Fruit fly (Drosophila melanogaster) whole organism, embryonic: Measurements from ENCODE around the gene Pp1alpha-96A.
A peak's percentile ranks its signal among the peaks of the same experiment; 100 is the strongest.

Experiments
- Adf1 ChIP-seq: fragments of 200-800 bp; sonication (Bioruptor generic); IDR thresholded peaks from 2 replicates; pipeline ENCODE4 v1.3.6; 2022; ENCODE audit warnings: missing biosample characterization, missing genetic modification characterization
- B-H2 ChIP-seq: fragments of 200-800 bp; sonication (Bioruptor generic); optimal IDR thresholded peaks from 2 replicates; lab custom pipeline; 2018; ENCODE audit warnings: missing biosample characterization, mild to moderate bottlenecking, missing genetic modification characterization
- CG13123 ChIP-seq: fragments of 200-800 bp; sonication (Bioruptor generic); optimal IDR thresholded peaks from 2 replicates; lab custom pipeline; 2016; ENCODE audit warnings: missing biosample characterization, missing genetic modification characterization
- CG1647 ChIP-seq: fragments of 200-800 bp; sonication (Bioruptor generic); optimal IDR thresholded peaks from 3 replicates; lab custom pipeline; 2016; ENCODE audit warnings: missing biosample characterization, missing genetic modification characterization
- CG16779 ChIP-seq: fragments of 200-800 bp; sonication (Bioruptor generic); IDR thresholded peaks from 2 replicates; pipeline ENCODE4 v1.3.6; 2022; ENCODE audit warnings: missing biosample characterization, missing genetic modification characterization
- CG16815 ChIP-seq: fragments of 200-800 bp; sonication (Bioruptor generic); optimal IDR thresholded peaks from 3 replicates; lab custom pipeline; 2017; ENCODE audit warnings: missing biosample characterization, mild to moderate bottlenecking, missing genetic modification characterization
- CG1832 ChIP-seq: fragments of 200-800 bp; sonication (Bioruptor generic); optimal IDR thresholded peaks from 2 replicates; lab custom pipeline; 2017; ENCODE audit warnings: missing biosample characterization, mild to moderate bottlenecking, missing genetic modification characterization, inconsistent platforms
- CG31365 ChIP-seq: fragments of 200-800 bp; sonication (Bioruptor generic); optimal IDR thresholded peaks from 2 replicates; lab custom pipeline; 2018; ENCODE audit warnings: missing biosample characterization, mild to moderate bottlenecking, missing genetic modification characterization
- CG3163 ChIP-seq: fragments of 200-800 bp; sonication (Bioruptor generic); optimal IDR thresholded peaks from 3 replicates; lab custom pipeline; 2016; ENCODE audit warnings: missing biosample characterization, missing genetic modification characterization
- CG4404 ChIP-seq: fragments of 200-800 bp; sonication (Bioruptor generic); IDR thresholded peaks from 2 replicates; pipeline ENCODE4 v1.3.6; 2022; ENCODE audit warnings: missing biosample characterization, missing genetic modification characterization
- CG5245 ChIP-seq: fragments of 200-800 bp; sonication (Bioruptor generic); optimal IDR thresholded peaks from 3 replicates; lab custom pipeline; 2016; ENCODE audit warnings: missing biosample characterization, missing genetic modification characterization
- CG6791 ChIP-seq: fragments of 200-800 bp; sonication (Bioruptor generic); IDR thresholded peaks from 3 replicates; pipeline ENCODE4 v1.3.6; 2022; ENCODE audit warnings: missing biosample characterization, missing genetic modification characterization; ENCODE audit not compliant: partially characterized antibody
- CG7271 ChIP-seq: fragments of 200-800 bp; sonication (Bioruptor generic); optimal IDR thresholded peaks from 2 replicates; lab custom pipeline; 2018; ENCODE audit warnings: missing biosample characterization, mild to moderate bottlenecking, missing genetic modification characterization, moderate library complexity
- CG8359 ChIP-seq: fragments of 200-800 bp; sonication (Bioruptor generic); optimal IDR thresholded peaks from 2 replicates; lab custom pipeline; 2017; ENCODE audit warnings: missing biosample characterization, mild to moderate bottlenecking, missing genetic modification characterization, borderline replicate concordance
- D19A ChIP-seq: fragments of 200-800 bp; optimal IDR thresholded peaks from 3 replicates; lab custom pipeline; 2019; ENCODE audit warnings: missing biosample characterization, mild to moderate bottlenecking, missing genetic modification characterization, moderate library complexity
- D19B ChIP-seq: fragments of 200-800 bp; sonication (Bioruptor generic); optimal IDR thresholded peaks from 2 replicates; lab custom pipeline; 2017; ENCODE audit warnings: missing biosample characterization, mild to moderate bottlenecking, missing genetic modification characterization
- Dip2 ChIP-seq: fragments of 200-800 bp; sonication (Bioruptor generic); IDR thresholded peaks from 2 replicates; pipeline ENCODE4 v1.3.6; 2022; ENCODE audit warnings: missing biosample characterization, missing genetic modification characterization
- Doc2 ChIP-seq: fragments of 200-800 bp; sonication (Bioruptor generic); IDR thresholded peaks from 2 replicates; pipeline ENCODE4 v1.3.6; 2022; ENCODE audit warnings: missing biosample characterization, missing genetic modification characterization
- E2f1 ChIP-seq: fragments of 200-800 bp; sonication (Bioruptor generic); IDR thresholded peaks from 2 replicates; pipeline ENCODE4 v1.3.6; 2022; ENCODE audit warnings: missing biosample characterization, missing genetic modification characterization
- Elba2 ChIP-seq: fragments of 200-800 bp; sonication (Bioruptor generic); optimal IDR thresholded peaks from 3 replicates; lab custom pipeline; 2016; ENCODE audit warnings: missing biosample characterization, missing genetic modification characterization
- Hand ChIP-seq: fragments of 200-800 bp; sonication (Bioruptor generic); optimal IDR thresholded peaks from 2 replicates; lab custom pipeline; 2017; ENCODE audit warnings: mild to moderate bottlenecking, missing biosample characterization, missing genetic modification reagents, missing genetic modification characterization
- HmgD ChIP-seq: fragments of 200-800 bp; sonication (Bioruptor generic); optimal IDR thresholded peaks from 3 replicates; lab custom pipeline; 2016; ENCODE audit warnings: missing biosample characterization, missing genetic modification characterization
- Lpt ChIP-seq: fragments of >200 bp; optimal IDR thresholded peaks from 2 replicates; lab custom pipeline; 2018; ENCODE audit warnings: missing biosample characterization, missing genetic modification characterization
- Mad ChIP-seq: fragments of 200-800 bp; sonication (Bioruptor generic); optimal IDR thresholded peaks from 2 replicates; lab custom pipeline; 2016; ENCODE audit warnings: missing biosample characterization, missing genetic modification characterization
- Myb ChIP-seq: fragments of 200-800 bp; sonication (Bioruptor generic); optimal IDR thresholded peaks from 2 replicates; lab custom pipeline; 2016; ENCODE audit warnings: missing biosample characterization, missing genetic modification characterization
- Opbp ChIP-seq: fragments of 200-800 bp; sonication (Bioruptor generic); IDR thresholded peaks from 3 replicates; pipeline ENCODE4 v1.3.6; 2022; ENCODE audit warnings: missing biosample characterization, missing genetic modification characterization; ENCODE audit not compliant: partially characterized antibody
- Six4 ChIP-seq: fragments of 200-800 bp; sonication (Bioruptor generic); optimal IDR thresholded peaks from 2 replicates; lab custom pipeline; 2016; ENCODE audit warnings: missing biosample characterization, missing genetic modification characterization
- Taf1 ChIP-seq: fragments of 200-800 bp; sonication (Bioruptor generic); IDR thresholded peaks from 2 replicates; pipeline ENCODE4 v1.3.6; 2022; ENCODE audit warnings: missing biosample characterization, missing genetic modification characterization
- ab ChIP-seq: fragments of 200-800 bp; sonication (Bioruptor generic); optimal IDR thresholded peaks from 2 replicates; lab custom pipeline; 2016; ENCODE audit warnings: missing biosample characterization, missing genetic modification characterization
- chinmo ChIP-seq: fragments of 200-800 bp; sonication (Bioruptor generic); IDR thresholded peaks from 4 replicates; pipeline ENCODE4 v1.3.6; 2022; ENCODE audit warnings: missing biosample characterization, missing genetic modification characterization; ENCODE audit not compliant: partially characterized antibody
- chn ChIP-seq: fragments of 200-800 bp; sonication (Bioruptor generic); optimal IDR thresholded peaks from 2 replicates; lab custom pipeline; 2016; ENCODE audit warnings: missing biosample characterization, missing genetic modification characterization
- ci ChIP-seq: fragments of 200-800 bp; sonication (Bioruptor generic); IDR thresholded peaks from 3 replicates; pipeline ENCODE4 v1.3.6; 2022; ENCODE audit warnings: missing biosample characterization, missing genetic modification characterization
- corto ChIP-seq: fragments of 200-800 bp; sonication (Bioruptor generic); optimal IDR thresholded peaks from 2 replicates; lab custom pipeline; 2016; ENCODE audit warnings: missing biosample characterization, mild to moderate bottlenecking, missing genetic modification characterization, moderate library complexity
- crc ChIP-seq: fragments of 200-800 bp; sonication (Bioruptor generic); optimal IDR thresholded peaks from 2 replicates; lab custom pipeline; 2016; ENCODE audit warnings: missing biosample characterization, missing genetic modification characterization
- dpn ChIP-seq, 2 experiments: fragments of 200-800 bp; sonication (Bioruptor generic); optimal IDR thresholded peaks; 3 replicates each; lab custom pipeline; 2016; ENCODE audit warnings: missing biosample characterization in 2 of 2, missing genetic modification characterization in 2 of 2
- emc ChIP-seq: fragments of 200-800 bp; sonication (Bioruptor generic); optimal IDR thresholded peaks from 2 replicates; lab custom pipeline; 2016; ENCODE audit warnings: missing biosample characterization, missing genetic modification characterization
- fd64A ChIP-seq: fragments of 200-800 bp; sonication (Bioruptor generic); optimal IDR thresholded peaks from 3 replicates; lab custom pipeline; 2018; ENCODE audit warnings: missing biosample characterization, mild to moderate bottlenecking, missing genetic modification characterization
- gcm ChIP-seq: fragments of 200-800 bp; sonication (Bioruptor generic); optimal IDR thresholded peaks from 2 replicates; lab custom pipeline; 2019; ENCODE audit warnings: missing biosample characterization, mild to moderate bottlenecking, missing genetic modification characterization, moderate library complexity
- klu ChIP-seq: fragments of 200-800 bp; sonication (Bioruptor generic); IDR thresholded peaks from 2 replicates; pipeline ENCODE4 v1.3.6; 2022; ENCODE audit warnings: missing biosample characterization, missing genetic modification characterization
- lola ChIP-seq, 3 experiments: fragments of >200 bp in 2 of 3; fragments of 200-800 bp in 1 of 3; sonication (Bioruptor generic) in 1 of 3; optimal IDR thresholded peaks; 2 replicates each; lab custom pipeline; 2017 to 2019; ENCODE audit warnings: missing biosample characterization in 3 of 3, missing genetic modification characterization in 3 of 3, mild to moderate bottlenecking in 1 of 3, moderate library complexity in 1 of 3
- mld ChIP-seq: fragments of 200-800 bp; sonication (Bioruptor generic); IDR thresholded peaks from 3 replicates; pipeline ENCODE4 v1.3.6; 2022; ENCODE audit warnings: missing biosample characterization, missing genetic modification characterization; ENCODE audit not compliant: partially characterized antibody
- pfk ChIP-seq: fragments of 200-800 bp; sonication (Bioruptor generic); optimal IDR thresholded peaks from 2 replicates; lab custom pipeline; 2018; ENCODE audit warnings: missing biosample characterization, mild to moderate bottlenecking, missing genetic modification characterization, moderate library complexity
- sens-2 ChIP-seq: fragments of 200-800 bp; sonication (Bioruptor generic); IDR thresholded peaks from 2 replicates; pipeline ENCODE4 v1.3.6; 2022; ENCODE audit warnings: missing biosample characterization, missing genetic modification characterization
- sisA ChIP-seq: fragments of 200-800 bp; sonication (Bioruptor generic); IDR thresholded peaks from 2 replicates; pipeline ENCODE4 v1.3.6; 2022; ENCODE audit warnings: missing biosample characterization, missing genetic modification characterization
- sqz ChIP-seq: fragments of 200-800 bp; sonication (Bioruptor generic); optimal IDR thresholded peaks from 3 replicates; lab custom pipeline; 2018; ENCODE audit warnings: missing biosample characterization, mild to moderate bottlenecking, missing genetic modification characterization
- sr ChIP-seq: fragments of 200-800 bp; sonication (Bioruptor generic); IDR thresholded peaks from 3 replicates; pipeline ENCODE4 v1.3.6; 2022; ENCODE audit warnings: missing biosample characterization, missing genetic modification characterization
- stwl ChIP-seq: fragments of 200-800 bp; sonication (Bioruptor generic); optimal IDR thresholded peaks from 3 replicates; lab custom pipeline; 2018; ENCODE audit warnings: missing biosample characterization, mild to moderate bottlenecking, missing genetic modification characterization, moderate library complexity
- tin ChIP-seq: fragments of 200-800 bp; sonication (Bioruptor generic); optimal IDR thresholded peaks from 3 replicates; lab custom pipeline; 2016; ENCODE audit warnings: missing biosample characterization, missing genetic modification characterization
- tx ChIP-seq: fragments of 200-800 bp; sonication (Bioruptor generic); optimal IDR thresholded peaks from 2 replicates; lab custom pipeline; 2016; ENCODE audit warnings: missing biosample characterization, missing genetic modification characterization
- zf30C ChIP-seq: fragments of 200-800 bp; sonication (Bioruptor generic); optimal IDR thresholded peaks from 3 replicates; lab custom pipeline; 2018; ENCODE audit warnings: missing biosample characterization, mild to moderate bottlenecking, missing genetic modification characterization

The Pp1alpha-96A gene

dm6 chr3R:24543033-24543675 lies 25.1 kb downstream of the Pp1alpha-96A start (continued):
- TF ChIP-seq sens-2 (GFP tag; lab: Robert Waterston, UW) (peak; percentile 92), dpn (GFP tag; optimal IDR thresholded peaks at IDR 0.05; lab: Kevin White, UChicago) (peak; percentile 93 to 96), Myb (GFP tag; lab: Kevin White, UChicago) (peak; percentile 51), CG16815 (GFP tag; lab: Kevin White, UChicago) (peak; percentile 73), tx (GFP tag; lab: Kevin White, UChicago) (peak; percentile 87), klu (GFP tag; lab: Robert Waterston, UW) (peak; percentile 88), Taf1 (GFP tag; lab: Robert Waterston, UW) (peak; percentile 95), Hand (GFP tag; lab: Kevin White, UChicago) (peak; percentile 92), emc (GFP tag; lab: Kevin White, UChicago) (peak; percentile 76), CG16779 (peak; percentile 95), mld (GFP tag; lab: Robert Waterston, UW) (no peak; the same call in 2 of the 3 replicates), CG1647 (GFP tag; lab: Kevin White, UChicago) (peak; percentile 86), CG31365 (tag; lab: Kevin White, UChicago) (peak; percentile 46), Elba2 (no peak), CG8359 (peak; percentile 44), CG7271 (tag; lab: Kevin White, UChicago) (no peak), CG1832 (no peak), Dip2 (GFP tag; lab: Robert Waterston, UW) (no peak), tin (GFP tag; lab: Kevin White, UChicago) (peak; percentile 94), sr (GFP tag; lab: Robert Waterston, UW) (peak; percentile 85; the same call in 2 of the 3 replicates), sqz (GFP tag; lab: Kevin White, UChicago) (no peak), CG13123 (GFP tag; lab: Kevin White, UChicago) (peak; percentile 89), E2f1 (GFP tag; lab: Robert Waterston, UW) (peak; percentile 94), B-H2 (GFP tag; lab: Kevin White, UChicago) (peak; percentile 98), CG3163 (GFP tag; lab: Kevin White, UChicago) (peak; percentile 67), chinmo (0 out of 4 replicates have a peak, but pooled peaks have one; percentile 45), CG4404 (peak; percentile 81), gcm (GFP tag; lab: Kevin White, UChicago) (peak; percentile 79), stwl (tag; lab: Kevin White, UChicago) (no peak), fd64A (GFP tag; lab: Kevin White, UChicago) (peak; percentile 82), Doc2 (GFP tag; lab: Robert Waterston, UW) (peak; percentile 66), corto (GFP tag; lab: Kevin White, UChicago) (peak; percentile 60), D19B (peak; percentile 67), chn (GFP tag; lab: Kevin White, UChicago) (peak; percentile 83), Adf1 (peak; percentile 79), pfk (GFP tag; lab: Kevin White, UChicago) (peak; percentile 30), HmgD (GFP tag; lab: Kevin White, UChicago) (no peak), sisA (GFP tag; lab: Robert Waterston, UW) (peak; percentile 95), crc (peak; percentile 81), CG5245 (GFP tag; lab: Kevin White, UChicago) (peak; percentile 87), Six4 (GFP tag; lab: Kevin White, UChicago) (peak; percentile 83), CG6791 (no peak), lola (GFP tag; optimal IDR thresholded peaks at IDR 0.05; lab: Kevin White, UChicago) (no peak), zf30C (GFP tag; lab: Kevin White, UChicago) (peak; percentile 3), ab (peak; percentile 74), Lpt (GFP tag; lab: Kevin White, UChicago) (no peak), ci (GFP tag; lab: Robert Waterston, UW) (peak; percentile 98), Mad (GFP tag; lab: Kevin White, UChicago) (peak; percentile 84), Opbp (no peak), D19A (no peak)
